Fruit fly (Drosophila melanogaster) Kc167 (cell line): ENCODE measurements around the gene CG8773.

Experiments used
- Sin3A ChIP-seq: fragments of >200 bp; optimal IDR thresholded peaks from 2 replicates; lab custom pipeline; 2018; ENCODE audit warnings: missing external identifiers
- h ChIP-seq: fragments of >200 bp; optimal IDR thresholded peaks from 3 replicates; lab custom pipeline; 2018; ENCODE audit warnings: missing external identifiers
- insv ChIP-seq: fragments of >200 bp; optimal IDR thresholded peaks from 3 replicates; lab custom pipeline; 2018; ENCODE audit warnings: missing external identifiers
- psq ChIP-seq: fragments of >200 bp; optimal IDR thresholded peaks from 2 replicates; lab custom pipeline; 2017; ENCODE audit warnings: missing external identifiers
- ttk ChIP-seq: sonication (Bioruptor generic); optimal IDR thresholded peaks from 2 replicates; lab custom pipeline; 2017; ENCODE audit warnings: missing external identifiers

DNA sequence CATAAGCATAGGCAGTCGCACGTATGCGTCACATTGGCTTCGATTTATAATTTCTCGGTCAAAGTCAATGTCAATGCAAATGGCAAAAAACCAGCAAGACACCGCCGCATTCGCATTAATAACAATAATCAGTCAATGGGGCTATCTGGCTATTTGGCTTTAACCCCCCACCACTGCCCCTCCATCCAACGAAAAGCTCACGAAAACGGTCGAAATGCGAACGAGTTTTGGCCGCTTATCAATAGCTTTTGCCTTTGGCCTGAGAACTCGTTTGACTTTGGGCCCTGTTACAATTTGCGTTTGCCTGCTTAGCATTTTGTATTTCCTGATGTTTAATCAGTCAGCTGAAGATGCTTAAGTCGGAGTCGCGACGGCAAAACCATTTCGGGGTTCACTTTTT is 21.1 kb upstream of the CG8773 start:
- TF ChIP-seq h (lab: Kevin White, UChicago) (no peak), insv (no peak), Sin3A (lab: Kevin White, UChicago) (no peak), ttk (no peak), psq (lab: Kevin White, UChicago) (no peak)
